Fruit fly (Drosophila melanogaster) Kc167 (cell line): ENCODE results near the gene Cp16.

Experiments
- Sin3A ChIP-seq: fragments of >200 bp; optimal IDR thresholded peaks from 2 replicates; lab custom pipeline; 2018; ENCODE audit warnings: missing external identifiers
- h ChIP-seq: fragments of >200 bp; optimal IDR thresholded peaks from 3 replicates; lab custom pipeline; 2018; ENCODE audit warnings: missing external identifiers
- ttk ChIP-seq: sonication (Bioruptor generic); optimal IDR thresholded peaks from 2 replicates; lab custom pipeline; 2017; ENCODE audit warnings: missing external identifiers

DNA sequence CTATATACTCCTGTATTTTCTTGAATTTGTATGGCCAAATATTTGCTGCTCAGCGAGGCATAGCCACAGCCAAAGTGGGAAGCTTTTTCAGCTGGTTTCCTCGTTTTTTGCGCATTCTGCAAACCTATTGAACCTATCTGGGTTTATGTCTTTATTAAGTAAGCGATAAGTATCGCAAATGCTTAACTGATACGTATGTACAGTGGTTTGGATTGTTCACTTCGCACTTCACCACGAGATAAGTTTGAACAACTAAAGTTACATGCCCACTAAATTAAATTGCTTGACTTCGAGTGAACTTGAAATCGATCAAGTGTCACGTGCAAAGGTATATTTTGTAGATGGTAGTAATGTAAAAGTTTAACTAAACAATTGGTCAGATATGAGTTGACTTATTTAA, 42.0 kb downstream of the Cp16 start:
- no peak for TF ChIP-seq Sin3A (lab: Kevin White, UChicago)
- TF ChIP-seq ttk, result no peak
- TF ChIP-seq h (lab: Kevin White, UChicago), result no peak
